Worm (Caenorhabditis elegans) whole organism, early embryonic: ENCODE measurements around the gene kin-26.

Experiments used
- B0310.2 ChIP-seq: sonication (generic microtip); optimal IDR thresholded peaks from 2 replicates; lab custom pipeline; 2016; ENCODE audit warnings: mild to moderate bottlenecking, missing genetic modification characterization, missing compliant biosample characterization
- F13C5.2 ChIP-seq: sonication (generic microtip); optimal IDR thresholded peaks from 2 replicates; lab custom pipeline; 2017; ENCODE audit warnings: mild to moderate bottlenecking, missing genetic modification characterization, inconsistent platforms, missing compliant biosample characterization
- aly-1 ChIP-seq: sonication (generic microtip); optimal IDR thresholded peaks from 2 replicates; lab custom pipeline; 2016; ENCODE audit warnings: missing genetic modification characterization, missing compliant biosample characterization
- ama-1 ChIP-seq: fragments of 150-350 bp; optimal IDR thresholded peaks from 2 replicates; lab custom pipeline; 2014
- ceh-13 ChIP-seq: fragments of 200-800 bp; sonication (Bioruptor generic); optimal IDR thresholded peaks from 2 replicates; lab custom pipeline; 2018; ENCODE audit warnings: mild to moderate bottlenecking, missing genetic modification characterization, missing compliant biosample characterization
- ets-7 ChIP-seq: sonication (generic microtip); optimal IDR thresholded peaks from 2 replicates; lab custom pipeline; 2016; ENCODE audit warnings: missing genotype, missing genetic modification characterization, missing compliant biosample characterization
- flt-1 ChIP-seq: fragments of 200-800 bp; sonication (Bioruptor generic); IDR thresholded peaks from 2 replicates; pipeline ENCODE4 v1.3.6; 2022; ENCODE audit warnings: missing genetic modification characterization, missing compliant biosample characterization
- hmbx-1 ChIP-seq: sonication (generic microtip); optimal IDR thresholded peaks from 2 replicates; lab custom pipeline; 2016; ENCODE audit warnings: mild to moderate bottlenecking, missing genetic modification characterization, missing compliant biosample characterization
- pes-1 ChIP-seq: fragments of 200-800 bp; sonication (Bioruptor generic); IDR thresholded peaks from 2 replicates; pipeline ENCODE4 v1.3.6; 2022; ENCODE audit warnings: missing genetic modification reagents, missing genetic modification characterization, missing compliant biosample characterization
- sea-1 ChIP-seq: fragments of 200-800 bp; sonication (Bioruptor generic); conservative IDR thresholded peaks from 2 replicates; pipeline ENCODE4 v1.3.6; 2022; ENCODE audit warnings: missing genetic modification characterization, missing compliant biosample characterization
- tbx-11 ChIP-seq: fragments of 200-800 bp; sonication (Bioruptor generic); IDR thresholded peaks from 2 replicates; pipeline ENCODE4 v1.3.6; 2022; ENCODE audit warnings: missing genetic modification characterization, missing compliant biosample characterization
- tbx-37 ChIP-seq: fragments of 200-800 bp; sonication (Bioruptor generic); conservative IDR thresholded peaks from 2 replicates; pipeline ENCODE4 v1.3.6; 2022; ENCODE audit warnings: missing genetic modification reagents, missing genetic modification characterization, missing compliant biosample characterization
- tra-4 ChIP-seq: sonication (generic microtip); optimal IDR thresholded peaks from 2 replicates; lab custom pipeline; 2017; ENCODE audit warnings: missing genetic modification characterization, missing compliant biosample characterization

- TF ChIP-seq B0310.2 (tag; lab: Kevin White, UChicago), result no peak
- TF ChIP-seq hmbx-1 (tag; lab: Kevin White, UChicago), result no peak
- TF ChIP-seq ama-1, result no peak
- no peak for TF ChIP-seq tbx-11 (GFP tag; lab: Robert Waterston, UW)
- TF ChIP-seq ets-7 (tag; lab: Kevin White, UChicago), result no peak
- no peak for TF ChIP-seq sea-1 (GFP tag; lab: Robert Waterston, UW)
- TF ChIP-seq aly-1 (tag; lab: Kevin White, UChicago), result no peak
- no peak for TF ChIP-seq pes-1
- TF ChIP-seq flt-1, result no peak
- no peak for TF ChIP-seq ceh-13 (GFP tag; lab: Kevin White, UChicago)
- TF ChIP-seq F13C5.2 (tag; lab: Kevin White, UChicago), result no peak
- TF ChIP-seq tra-4, result no peak
- no peak for TF ChIP-seq tbx-37
Observed at ce11 chrIV:7868607-7869006, 9.1 kb downstream of the kin-26 start, which contains the start of gene flp-10.
